Fruit fly (Drosophila melanogaster): ENCODE data around the gene Pstk.

Pstk gene

dm6 chrX:19662583-19663195 lies 44.4 kb upstream of the Pstk start (continued):
- no peak for TF ChIP-seq sage (GFP tag; optimal IDR thresholded peaks at IDR 0.05)
- TF ChIP-seq Hr78 (GFP tag; optimal IDR thresholded peaks at IDR 0.05) = no peak
- TF ChIP-seq tai (GFP tag; optimal IDR thresholded peaks at IDR 0.05) = no peak
- no peak for TF ChIP-seq h (GFP tag; optimal IDR thresholded peaks at IDR 0.05)
- TF ChIP-seq pan (optimal IDR thresholded peaks at IDR 0.05) = no peak
- TF ChIP-seq Dif (GFP tag; optimal IDR thresholded peaks at IDR 0.05; ENCODE audit: partially characterized antibody) = peak; percentile 90

- TF ChIP-seq brk (GFP tag; optimal IDR thresholded peaks at IDR 0.05) (no peak), foxo (GFP tag; optimal IDR thresholded peaks at IDR 0.05) (peak in 1 of 2 experiments; percentile 66), dl (GFP tag; optimal IDR thresholded peaks at IDR 0.05; ENCODE audit: insufficient read depth in 1 of 2, partially characterized antibody in 2 of 2) (no peak), Abd-B (GFP tag; optimal IDR thresholded peaks at IDR 0.05) (no peak), br (GFP tag; optimal IDR thresholded peaks at IDR 0.05) (no peak), Sp1 (GFP tag; optimal IDR thresholded peaks at IDR 0.05) (peak; percentile 24), Hnf4 (GFP tag; optimal IDR thresholded peaks at IDR 0.05) (no peak), HLH106 (tag; optimal IDR thresholded peaks at IDR 0.05) (peak; percentile 56), OdsH (GFP tag; optimal IDR thresholded peaks at IDR 0.05) (no peak), Rel (GFP tag; optimal IDR thresholded peaks at IDR 0.05) (no peak), Rel (tag; optimal IDR thresholded peaks at IDR 0.05) (no peak), jim (GFP tag; optimal IDR thresholded peaks at IDR 0.05) (no peak), lola (GFP tag; optimal IDR thresholded peaks at IDR 0.05) (no peak), usp (GFP tag; optimal IDR thresholded peaks at IDR 0.05) (no peak), CG32264 (GFP tag; optimal IDR thresholded peaks at IDR 0.05) (no peak), h (GFP tag; optimal IDR thresholded peaks at IDR 0.05) (no peak), Myc (optimal IDR thresholded peaks at IDR 0.05) (no peak), psq (GFP tag; optimal IDR thresholded peaks at IDR 0.05) (peak; percentile 40), Vsx2 (GFP tag; optimal IDR thresholded peaks at IDR 0.05; ENCODE audit: partially characterized antibody) (no peak), ey (GFP tag; optimal IDR thresholded peaks at IDR 0.05) (peak; percentile 59), CG9705 (GFP tag; optimal IDR thresholded peaks at IDR 0.05) (peak; percentile 44), sv (GFP tag; optimal IDR thresholded peaks at IDR 0.05) (peak; percentile 0), N (GFP tag; optimal IDR thresholded peaks at IDR 0.05) (no peak), pan (optimal IDR thresholded peaks at IDR 0.05) (no peak), Dif (GFP tag; optimal IDR thresholded peaks at IDR 0.05; ENCODE audit: partially characterized antibody) (no peak), dsf (GFP tag; optimal IDR thresholded peaks at IDR 0.05; ENCODE audit: borderline replicate concordance) (no peak), sage (GFP tag; optimal IDR thresholded peaks at IDR 0.05) (no peak), Dfd (GFP tag; optimal IDR thresholded peaks at IDR 0.05) (no peak), CrebA (GFP tag; optimal IDR thresholded peaks at IDR 0.05; ENCODE audit: borderline replicate concordance) (no peak)
Measured at dm6 chrX:19651757-19652419, 33.6 kb upstream of the Pstk start, which contains the start of the genes Ranbp21 and Elys. Ranbp21 (minus strand) TSS chrX:19652269. Elys (plus strand) TSS chrX:19652305.

- TF ChIP-seq N (GFP tag; optimal IDR thresholded peaks at IDR 0.05) (peak; percentile 87), brk (GFP tag; optimal IDR thresholded peaks at IDR 0.05) (no peak), h (GFP tag; optimal IDR thresholded peaks at IDR 0.05) (peak; percentile 11), Dfd (GFP tag; optimal IDR thresholded peaks at IDR 0.05) (no peak), Sp1 (GFP tag; optimal IDR thresholded peaks at IDR 0.05) (peak; percentile 5), HLH106 (tag; optimal IDR thresholded peaks at IDR 0.05) (peak; percentile 25)
Measured at dm6 chrX:19645873-19646541, 27.7 kb upstream of the Pstk start, which contains the start of gene Arp10. Arp10 (minus strand) TSS chrX:19646176.

DNA sequence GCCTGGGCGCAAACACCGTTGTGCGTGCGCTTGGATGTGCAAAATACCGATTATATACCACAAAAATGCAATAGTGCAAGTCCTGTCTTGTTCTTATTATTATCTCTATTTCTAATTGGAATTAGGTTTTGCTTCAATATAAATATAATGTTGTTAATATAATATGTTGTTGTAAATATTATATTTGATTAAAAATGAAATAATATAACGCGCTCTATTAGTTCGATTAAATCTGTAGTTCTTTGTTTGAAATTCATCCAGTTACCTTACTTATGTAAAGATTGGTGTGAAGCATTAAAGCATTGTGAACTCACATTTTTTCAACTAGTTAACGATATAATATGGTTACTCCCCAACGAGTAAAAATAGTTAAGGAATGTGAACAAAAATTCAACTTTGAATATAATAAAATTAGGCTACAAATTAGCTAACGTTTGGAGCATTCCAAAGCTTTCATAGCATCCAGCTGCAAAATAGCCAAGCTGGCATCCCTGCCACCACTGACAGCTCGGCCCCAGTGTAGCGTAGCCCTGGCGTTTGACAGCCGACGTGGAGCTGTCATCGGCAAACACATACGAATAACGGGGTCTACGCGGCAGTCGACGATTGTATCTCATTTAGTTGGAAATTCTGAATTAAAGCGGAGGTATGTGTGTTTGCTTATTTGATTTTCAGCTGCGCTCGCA lies 24.6 kb upstream of the Pstk start, which contains the start of the genes CG12237 and Sec61gamma:
Gene CG12237, minus strand, starts transcription at position 51 of the 686 bp plus-strand sequence.
Gene Sec61gamma, plus strand, starts transcription at position 509 of the 686 bp plus-strand sequence.
- TF ChIP-seq h (GFP tag; optimal IDR thresholded peaks at IDR 0.05) = no peak
- peak; percentile 46 for TF ChIP-seq Dif (GFP tag; optimal IDR thresholded peaks at IDR 0.05; ENCODE audit: partially characterized antibody)
- TF ChIP-seq jim (GFP tag; optimal IDR thresholded peaks at IDR 0.05) = no peak
- TF ChIP-seq Sp1 (GFP tag; optimal IDR thresholded peaks at IDR 0.05) = peak; percentile 45
- TF ChIP-seq HLH106 (tag; optimal IDR thresholded peaks at IDR 0.05) = no peak
- no peak for TF ChIP-seq Hr78 (GFP tag; optimal IDR thresholded peaks at IDR 0.05)
- peak; percentile 74 for TF ChIP-seq woc (GFP tag; optimal IDR thresholded peaks at IDR 0.05)
- no peak for TF ChIP-seq Vsx2 (GFP tag; optimal IDR thresholded peaks at IDR 0.05; ENCODE audit: partially characterized antibody)
- no peak for TF ChIP-seq dsf (GFP tag; optimal IDR thresholded peaks at IDR 0.05; ENCODE audit: borderline replicate concordance)
- no peak for TF ChIP-seq N (GFP tag; optimal IDR thresholded peaks at IDR 0.05)
- no peak for TF ChIP-seq Abd-B (GFP tag; optimal IDR thresholded peaks at IDR 0.05)
- no peak for TF ChIP-seq Dfd (GFP tag; optimal IDR thresholded peaks at IDR 0.05)
- no peak for TF ChIP-seq brk (GFP tag; optimal IDR thresholded peaks at IDR 0.05)
- no peak for TF ChIP-seq Rel (GFP tag; optimal IDR thresholded peaks at IDR 0.05)
- peak; percentile 49 for TF ChIP-seq Rel (tag; optimal IDR thresholded peaks at IDR 0.05)
- no peak for TF ChIP-seq Hr83 (GFP tag; optimal IDR thresholded peaks at IDR 0.05; ENCODE audit: poor library complexity, severe bottlenecking)
- TF ChIP-seq foxo (GFP tag; optimal IDR thresholded peaks at IDR 0.05) = no peak
- no peak for TF ChIP-seq Mio (GFP tag; optimal IDR thresholded peaks at IDR 0.05)
- no peak for TF ChIP-seq CrebA (GFP tag; optimal IDR thresholded peaks at IDR 0.05; ENCODE audit: borderline replicate concordance)
- TF ChIP-seq pan (optimal IDR thresholded peaks at IDR 0.05) = no peak
- TF ChIP-seq fru (GFP tag; optimal IDR thresholded peaks at IDR 0.05) = no peak
- no peak for TF ChIP-seq usp (GFP tag; optimal IDR thresholded peaks at IDR 0.05)
- no peak for TF ChIP-seq sage (GFP tag; optimal IDR thresholded peaks at IDR 0.05)
- TF ChIP-seq Hnf4 (GFP tag; optimal IDR thresholded peaks at IDR 0.05) = no peak
- TF ChIP-seq tai (GFP tag; optimal IDR thresholded peaks at IDR 0.05) = no peak
- peak; percentile 8 for TF ChIP-seq sv (GFP tag; optimal IDR thresholded peaks at IDR 0.05)
- no peak for TF ChIP-seq GATAd (GFP tag; optimal IDR thresholded peaks at IDR 0.05)
